Fruit fly (Drosophila melanogaster): ENCODE results near the gene Jwa.

The Jwa gene

dm6 chr2L:18708239-18708891 lies 2.9 kb upstream of the Jwa start, which contains the start of the genes Faf2 and Grip71 (continued):
- TF ChIP-seq CG4820 (GFP tag; optimal IDR thresholded peaks at IDR 0.05) (peak; percentile 88), CG30431 (GFP tag; optimal IDR thresholded peaks at IDR 0.05) (peak; percentile 94), CG4854 (GFP tag; optimal IDR thresholded peaks at IDR 0.05) (peak; percentile 85), Sox102F (GFP tag; optimal IDR thresholded peaks at IDR 0.05) (peak; percentile 93), Oli (tag; optimal IDR thresholded peaks at IDR 0.05) (peak; percentile 86), gcm (GFP tag; optimal IDR thresholded peaks at IDR 0.05) (peak; percentile 59), Dip2 (GFP tag; IDR thresholded peaks at IDR 0.05) (peak; percentile 51; the same call in 1 of the 2 replicates), unpg (GFP tag; optimal IDR thresholded peaks at IDR 0.05) (peak; percentile 93), CG2199 (GFP tag; IDR thresholded peaks at IDR 0.05) (peak; percentile 64; the same call in 2 of the 3 replicates), CG12769 (tag; optimal IDR thresholded peaks at IDR 0.05) (peak; percentile 82), Xbp1 (GFP tag; optimal IDR thresholded peaks at IDR 0.05) (peak; percentile 97), CG7357 (GFP tag; IDR thresholded peaks at IDR 0.05) (peak; percentile 100), CG4282 (GFP tag; optimal IDR thresholded peaks at IDR 0.05) (peak; percentile 14), Fer3 (tag; optimal IDR thresholded peaks at IDR 0.05) (peak; percentile 92), CG7271 (tag; optimal IDR thresholded peaks at IDR 0.05) (peak; percentile 71), Oaz (GFP tag; IDR thresholded peaks at IDR 0.05) (peak; percentile 89), Meics (GFP tag; optimal IDR thresholded peaks at IDR 0.05) (peak; percentile 82), CG14014 (GFP tag; IDR thresholded peaks at IDR 0.05) (peak; percentile 95), CG13287 (GFP tag; IDR thresholded peaks at IDR 0.05; ENCODE audit: partially characterized antibody) (peak; percentile 52), CG15514 (GFP tag; optimal IDR thresholded peaks at IDR 0.05) (peak; percentile 90), CG12219 (GFP tag; optimal IDR thresholded peaks at IDR 0.05) (peak; percentile 8), CG11695 (GFP tag; IDR thresholded peaks at IDR 0.05) (peak; percentile 84), aop (GFP tag; IDR thresholded peaks at IDR 0.05) (peak; percentile 79), da (GFP tag; optimal IDR thresholded peaks at IDR 0.05) (peak; percentile 59), CG15073 (GFP tag; optimal IDR thresholded peaks at IDR 0.05) (peak; percentile 99), CG15601 (tag; optimal IDR thresholded peaks at IDR 0.05) (peak; percentile 84), Fer2 (tag; optimal IDR thresholded peaks at IDR 0.05) (peak; percentile 81), caup (GFP tag; optimal IDR thresholded peaks at IDR 0.05; ENCODE audit: severe bottlenecking) (peak; percentile 84), knrl (GFP tag; IDR thresholded peaks at IDR 0.05; ENCODE audit: partially characterized antibody) (peak; percentile 66), CG10959 (GFP tag; IDR thresholded peaks at IDR 0.05) (peak; percentile 92), fd96Cb (tag; optimal IDR thresholded peaks at IDR 0.05) (peak; percentile 94), zfh2 (GFP tag; optimal IDR thresholded peaks at IDR 0.05) (peak; percentile 90), MBD-R2 (GFP tag; IDR thresholded peaks at IDR 0.05) (peak; percentile 84), sisA (GFP tag; IDR thresholded peaks at IDR 0.05) (peak; percentile 98), Dref (GFP tag; IDR thresholded peaks at IDR 0.05) (peak; percentile 49), CG2120 (GFP tag; optimal IDR thresholded peaks at IDR 0.05) (peak; percentile 94), Dbx (GFP tag; IDR thresholded peaks at IDR 0.05) (peak; percentile 95), CG8388 (GFP tag; optimal IDR thresholded peaks at IDR 0.05) (peak; percentile 85), schlank (tag; optimal IDR thresholded peaks at IDR 0.05) (peak; percentile 44), peb (GFP tag; IDR thresholded peaks at IDR 0.05) (peak; percentile 87), toy (GFP tag; IDR thresholded peaks at IDR 0.05) (peak; percentile 64; the same call in 1 of the 2 replicates), phol (tag; optimal IDR thresholded peaks at IDR 0.05) (peak; percentile 96), sug (tag; optimal IDR thresholded peaks at IDR 0.05) (peak; percentile 87), CG3281 (GFP tag; optimal IDR thresholded peaks at IDR 0.05) (peak; percentile 75), eyg (GFP tag; optimal IDR thresholded peaks at IDR 0.05) (peak; percentile 26), CG6654 (GFP tag; optimal IDR thresholded peaks at IDR 0.05) (peak; percentile 35), chm (GFP tag; IDR thresholded peaks at IDR 0.05) (peak; percentile 86), Myb (GFP tag; optimal IDR thresholded peaks at IDR 0.05) (peak; percentile 66), insv (GFP tag; optimal IDR thresholded peaks at IDR 0.05) (peak in 1 of 2 experiments; percentile 59)

Data from whole organism, embryonic.